Worm (Caenorhabditis elegans): ENCODE results near the gene ska-3.

DNA sequence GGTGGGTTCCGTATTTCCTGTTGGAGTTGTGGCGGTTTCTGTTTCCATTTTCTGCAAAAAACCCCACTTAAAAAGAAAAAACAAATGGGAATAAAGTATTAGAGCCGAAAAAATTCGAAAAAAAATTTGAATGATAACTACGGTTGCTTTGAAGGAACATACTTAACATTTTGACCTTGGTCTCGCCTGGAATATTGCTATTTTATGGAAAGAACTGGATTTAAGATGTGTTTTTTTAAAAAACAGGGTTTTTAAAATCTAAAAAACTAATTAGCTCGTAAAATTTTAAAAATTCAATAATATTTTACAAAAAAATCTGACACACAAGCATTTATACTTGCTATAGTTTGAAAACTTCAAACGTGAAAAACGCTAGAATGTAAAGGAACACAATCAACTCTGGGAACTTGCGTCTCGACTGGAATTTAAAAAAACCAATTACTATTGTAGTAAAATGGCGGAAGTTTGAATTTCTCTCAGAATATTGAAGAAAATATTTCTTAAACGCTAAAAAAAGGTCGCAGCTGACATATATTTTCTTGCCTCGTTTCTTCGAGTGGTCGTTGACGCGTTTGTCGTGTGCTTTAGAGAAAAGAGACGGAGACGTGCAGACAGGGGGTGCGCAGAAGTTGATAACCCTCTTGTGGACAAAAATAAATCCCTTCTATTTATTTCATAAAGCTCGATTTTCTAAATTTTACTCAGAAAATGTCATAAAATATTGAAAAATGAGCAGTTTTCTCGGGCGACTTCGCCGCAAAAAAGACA, 19.3 kb upstream of the ska-3 start, which contains the start of the genes lgg-3 and rgs-5:
- TF ChIP-seq aly-2 (tag; optimal IDR thresholded peaks at IDR 0.05): no peak
- TF ChIP-seq skn-1 (tag; optimal IDR thresholded peaks at IDR 0.05): no peak
- no peak for TF ChIP-seq ama-1 (optimal IDR thresholded peaks at IDR 0.05)
- no peak for TF ChIP-seq nhr-23 (tag; optimal IDR thresholded peaks at IDR 0.05)
- no peak for TF ChIP-seq mab-5 (tag; optimal IDR thresholded peaks at IDR 0.05)

Data from whole organism, L2 larva.